Fruit fly (Drosophila melanogaster) whole organism, embryonic: Measurements from ENCODE around the gene Hpd.

Source experiments
- B-H2 ChIP-seq: fragments of 200-800 bp; sonication (Bioruptor generic); optimal IDR thresholded peaks from 2 replicates; lab custom pipeline; 2018; ENCODE audit warnings: missing biosample characterization, mild to moderate bottlenecking, missing genetic modification characterization
- Bgb ChIP-seq: fragments of 200-800 bp; sonication (Bioruptor generic); IDR thresholded peaks from 2 replicates; pipeline ENCODE4 v1.3.6; 2022; ENCODE audit warnings: missing biosample characterization, missing genetic modification characterization; ENCODE audit not compliant: partially characterized antibody
- Bteb2 ChIP-seq: fragments of 200-800 bp; sonication (Bioruptor generic); optimal IDR thresholded peaks from 2 replicates; lab custom pipeline; 2016; ENCODE audit warnings: missing biosample characterization, missing genetic modification characterization
- CG10209 ChIP-seq: fragments of 200-800 bp; sonication (Bioruptor generic); optimal IDR thresholded peaks from 3 replicates; lab custom pipeline; 2017; ENCODE audit warnings: missing biosample characterization, mild to moderate bottlenecking, missing genetic modification characterization, missing genetic modification reagents
- CG10267 ChIP-seq: fragments of 200-800 bp; sonication (Bioruptor generic); optimal IDR thresholded peaks from 2 replicates; lab custom pipeline; 2018; ENCODE audit warnings: missing biosample characterization, mild to moderate bottlenecking, missing genetic modification characterization, moderate library complexity
- CG10274 ChIP-seq: fragments of 200-800 bp; sonication (Bioruptor generic); optimal IDR thresholded peaks from 3 replicates; lab custom pipeline; 2017; ENCODE audit warnings: missing biosample characterization, mild to moderate bottlenecking, missing genetic modification characterization
- CG10321 ChIP-seq: fragments of 200-800 bp; sonication (Bioruptor generic); IDR thresholded peaks from 2 replicates; pipeline ENCODE4 v1.3.6; 2022; ENCODE audit warnings: missing biosample characterization, missing genetic modification characterization
- CG11504 ChIP-seq: fragments of 200-800 bp; sonication (Bioruptor generic); optimal IDR thresholded peaks from 3 replicates; lab custom pipeline; 2019; ENCODE audit warnings: missing biosample characterization, mild to moderate bottlenecking, missing genetic modification characterization, moderate library complexity
- CG11560 ChIP-seq: fragments of 200-800 bp; sonication (Bioruptor generic); IDR thresholded peaks from 3 replicates; pipeline ENCODE4 v1.3.6; 2022; ENCODE audit warnings: missing biosample characterization, missing genetic modification characterization
- CG13287 ChIP-seq: fragments of 200-800 bp; sonication (Bioruptor generic); IDR thresholded peaks from 2 replicates; pipeline ENCODE4 v1.3.6; 2022; ENCODE audit warnings: missing biosample characterization, missing genetic modification characterization; ENCODE audit not compliant: partially characterized antibody
- CG14050 ChIP-seq: fragments of 200-800 bp; sonication (Bioruptor generic); IDR thresholded peaks from 3 replicates; pipeline ENCODE4 v1.3.6; 2022; ENCODE audit warnings: missing biosample characterization, missing genetic modification characterization
- CG14710 ChIP-seq: fragments of 200-800 bp; sonication (Bioruptor generic); optimal IDR thresholded peaks from 3 replicates; lab custom pipeline; 2019; ENCODE audit warnings: missing biosample characterization, mild to moderate bottlenecking, missing genetic modification characterization, moderate library complexity
- CG15269 ChIP-seq: fragments of 200-800 bp; sonication (Bioruptor generic); optimal IDR thresholded peaks from 2 replicates; lab custom pipeline; 2018; ENCODE audit warnings: missing biosample characterization, mild to moderate bottlenecking, missing genetic modification characterization, moderate library complexity
- CG1603 ChIP-seq: fragments of 200-800 bp; sonication (Bioruptor generic); optimal IDR thresholded peaks from 2 replicates; lab custom pipeline; 2019; ENCODE audit warnings: missing biosample characterization, mild to moderate bottlenecking, missing genetic modification characterization, moderate library complexity
- CG17186 ChIP-seq: fragments of 200-800 bp; sonication (Bioruptor generic); optimal IDR thresholded peaks from 3 replicates; lab custom pipeline; 2017; ENCODE audit warnings: missing biosample characterization, missing genetic modification reagents, missing genetic modification characterization
- CG18619 ChIP-seq: fragments of 200-800 bp; sonication (Bioruptor generic); optimal IDR thresholded peaks from 3 replicates; lab custom pipeline; 2017; ENCODE audit warnings: missing biosample characterization, mild to moderate bottlenecking, missing genetic modification characterization
- CG33557 ChIP-seq: fragments of 200-800 bp; sonication (Bioruptor generic); optimal IDR thresholded peaks from 2 replicates; lab custom pipeline; 2019; ENCODE audit warnings: missing biosample characterization, mild to moderate bottlenecking, missing genetic modification characterization, moderate library complexity
- CG34224 ChIP-seq: fragments of 200-800 bp; sonication (Bioruptor generic); IDR thresholded peaks from 3 replicates; pipeline ENCODE4 v1.3.6; 2022; ENCODE audit warnings: missing biosample characterization, missing genetic modification characterization; ENCODE audit not compliant: partially characterized antibody
- CG3995 ChIP-seq: fragments of 200-800 bp; sonication (Bioruptor generic); optimal IDR thresholded peaks from 3 replicates; lab custom pipeline; 2016; ENCODE audit warnings: missing biosample characterization, missing genetic modification characterization
- CG6654 ChIP-seq: fragments of 200-800 bp; sonication (Bioruptor generic); optimal IDR thresholded peaks from 2 replicates; lab custom pipeline; 2017; ENCODE audit warnings: missing biosample characterization, mild to moderate bottlenecking, missing genetic modification characterization
- CG8290 ChIP-seq, 3 experiments: fragments of 200-800 bp; sonication (Bioruptor generic); optimal IDR thresholded peaks; 2 replicates each; lab custom pipeline; 2016 to 2019; ENCODE audit warnings: missing biosample characterization in 3 of 3, missing genetic modification characterization in 3 of 3, mild to moderate bottlenecking in 2 of 3, moderate library complexity in 1 of 3
- CG9437 ChIP-seq: fragments of 200-800 bp; sonication (Bioruptor generic); optimal IDR thresholded peaks from 2 replicates; lab custom pipeline; 2018; ENCODE audit warnings: missing biosample characterization, mild to moderate bottlenecking, missing genetic modification characterization
- Deaf1 ChIP-seq: fragments of 200-800 bp; optimal IDR thresholded peaks from 3 replicates; lab custom pipeline; 2019; ENCODE audit warnings: missing biosample characterization, mild to moderate bottlenecking, missing genetic modification characterization, moderate library complexity
- Dll ChIP-seq: fragments of 200-800 bp; sonication (Bioruptor generic); IDR thresholded peaks from 4 replicates; pipeline ENCODE4 v1.3.6; 2022; ENCODE audit warnings: missing biosample characterization, missing genetic modification characterization; ENCODE audit not compliant: partially characterized antibody
- Doc2 ChIP-seq: fragments of 200-800 bp; sonication (Bioruptor generic); IDR thresholded peaks from 2 replicates; pipeline ENCODE4 v1.3.6; 2022; ENCODE audit warnings: missing biosample characterization, missing genetic modification characterization
- Doc3 ChIP-seq: fragments of 200-800 bp; sonication (Bioruptor generic); IDR thresholded peaks from 3 replicates; pipeline ENCODE4 v1.3.6; 2022; ENCODE audit warnings: missing biosample characterization, missing genetic modification characterization; ENCODE audit not compliant: partially characterized antibody
- Dref ChIP-seq: fragments of 200-800 bp; sonication (Bioruptor generic); IDR thresholded peaks from 2 replicates; pipeline ENCODE4 v1.3.6; 2022; ENCODE audit warnings: missing biosample characterization, missing genetic modification characterization
- E2f1 ChIP-seq: fragments of 200-800 bp; sonication (Bioruptor generic); IDR thresholded peaks from 2 replicates; pipeline ENCODE4 v1.3.6; 2022; ENCODE audit warnings: missing biosample characterization, missing genetic modification characterization
- Ets97D ChIP-seq: fragments of 200-800 bp; sonication (Bioruptor generic); optimal IDR thresholded peaks from 3 replicates; lab custom pipeline; 2016; ENCODE audit warnings: missing biosample characterization, missing genetic modification characterization
- HmgD ChIP-seq: fragments of 200-800 bp; sonication (Bioruptor generic); optimal IDR thresholded peaks from 3 replicates; lab custom pipeline; 2016; ENCODE audit warnings: missing biosample characterization, missing genetic modification characterization
- Med ChIP-seq: fragments of 200-800 bp; sonication (Bioruptor generic); peaks from one replicate; lab custom pipeline; 2016; ENCODE audit warnings: missing biosample characterization, missing genetic modification characterization, mild to moderate bottlenecking, inconsistent platforms, moderate library complexity
- Myb ChIP-seq: fragments of 200-800 bp; sonication (Bioruptor generic); optimal IDR thresholded peaks from 2 replicates; lab custom pipeline; 2016; ENCODE audit warnings: missing biosample characterization, missing genetic modification characterization
- NfI ChIP-seq: fragments of 200-800 bp; sonication (Bioruptor generic); optimal IDR thresholded peaks from 3 replicates; lab custom pipeline; 2018; ENCODE audit warnings: missing biosample characterization, mild to moderate bottlenecking, missing genetic modification characterization, moderate library complexity
- Opbp ChIP-seq: fragments of 200-800 bp; sonication (Bioruptor generic); IDR thresholded peaks from 3 replicates; pipeline ENCODE4 v1.3.6; 2022; ENCODE audit warnings: missing biosample characterization, missing genetic modification characterization; ENCODE audit not compliant: partially characterized antibody
- Optix ChIP-seq: fragments of 200-800 bp; sonication (Bioruptor generic); IDR thresholded peaks from 3 replicates; pipeline ENCODE4 v1.3.6; 2022; ENCODE audit warnings: missing biosample characterization, missing genetic modification characterization
- TFAM ChIP-seq: fragments of 200-800 bp; sonication (Bioruptor generic); optimal IDR thresholded peaks from 2 replicates; lab custom pipeline; 2017; ENCODE audit warnings: missing biosample characterization, missing genetic modification characterization, inconsistent platforms
- Vsx1 ChIP-seq: fragments of 200-800 bp; sonication (Bioruptor generic); optimal IDR thresholded peaks from 2 replicates; lab custom pipeline; 2017; ENCODE audit warnings: missing biosample characterization, mild to moderate bottlenecking, missing genetic modification characterization, missing genetic modification reagents
- bbx ChIP-seq: fragments of 200-800 bp; sonication (Bioruptor generic); IDR thresholded peaks from 2 replicates; pipeline ENCODE4 v1.3.6; 2022; ENCODE audit warnings: missing biosample characterization, missing genetic modification characterization; ENCODE audit not compliant: partially characterized antibody
- crp ChIP-seq, 2 experiments: fragments of 200-800 bp; sonication (Bioruptor generic); optimal IDR thresholded peaks; 2 replicates in 1 of 2; 3 replicates in 1 of 2; lab custom pipeline; 2017; ENCODE audit warnings: missing biosample characterization in 2 of 2, missing genetic modification characterization in 2 of 2, mild to moderate bottlenecking in 1 of 2, moderate library complexity in 1 of 2
- gfzf ChIP-seq: fragments of 200-800 bp; sonication (Bioruptor generic); optimal IDR thresholded peaks from 2 replicates; lab custom pipeline; 2016; ENCODE audit warnings: missing biosample characterization, mild to moderate bottlenecking, missing genetic modification characterization, moderate library complexity
- kah ChIP-seq: fragments of 200-800 bp; sonication (Bioruptor generic); optimal IDR thresholded peaks from 2 replicates; lab custom pipeline; 2018; ENCODE audit warnings: missing biosample characterization, mild to moderate bottlenecking, missing genetic modification characterization
- kay ChIP-seq: fragments of 200-800 bp; sonication (Bioruptor generic); optimal IDR thresholded peaks from 2 replicates; lab custom pipeline; 2016; ENCODE audit warnings: missing biosample characterization, missing genetic modification characterization
- ken ChIP-seq: fragments of 200-800 bp; sonication (Bioruptor generic); IDR thresholded peaks from 3 replicates; pipeline ENCODE4 v1.3.6; 2022; ENCODE audit warnings: missing biosample characterization, missing genetic modification characterization
- lbe ChIP-seq: fragments of 200-800 bp; sonication (Bioruptor generic); optimal IDR thresholded peaks from 2 replicates; lab custom pipeline; 2016; ENCODE audit warnings: missing biosample characterization, mild to moderate bottlenecking, missing genetic modification characterization
- pzg ChIP-seq: fragments of 200-800 bp; sonication (Bioruptor generic); optimal IDR thresholded peaks from 3 replicates; lab custom pipeline; 2018; ENCODE audit warnings: missing biosample characterization, mild to moderate bottlenecking, missing genetic modification characterization, moderate library complexity
- stc ChIP-seq: fragments of 200-800 bp; sonication (Bioruptor generic); IDR thresholded peaks from 2 replicates; pipeline ENCODE4 v1.3.6; 2022; ENCODE audit warnings: missing biosample characterization, missing genetic modification characterization
- stwl ChIP-seq: fragments of 200-800 bp; sonication (Bioruptor generic); optimal IDR thresholded peaks from 3 replicates; lab custom pipeline; 2018; ENCODE audit warnings: missing biosample characterization, mild to moderate bottlenecking, missing genetic modification characterization, moderate library complexity
- trem ChIP-seq: fragments of 200-800 bp; optimal IDR thresholded peaks from 3 replicates; lab custom pipeline; 2019; ENCODE audit warnings: missing biosample characterization, mild to moderate bottlenecking, missing genetic modification characterization, moderate library complexity
- vfl ChIP-seq: fragments of 200-800 bp; sonication (Bioruptor generic); optimal IDR thresholded peaks from 2 replicates; lab custom pipeline; 2016; ENCODE audit warnings: missing biosample characterization, missing genetic modification characterization

Gene Hpd

DNA sequence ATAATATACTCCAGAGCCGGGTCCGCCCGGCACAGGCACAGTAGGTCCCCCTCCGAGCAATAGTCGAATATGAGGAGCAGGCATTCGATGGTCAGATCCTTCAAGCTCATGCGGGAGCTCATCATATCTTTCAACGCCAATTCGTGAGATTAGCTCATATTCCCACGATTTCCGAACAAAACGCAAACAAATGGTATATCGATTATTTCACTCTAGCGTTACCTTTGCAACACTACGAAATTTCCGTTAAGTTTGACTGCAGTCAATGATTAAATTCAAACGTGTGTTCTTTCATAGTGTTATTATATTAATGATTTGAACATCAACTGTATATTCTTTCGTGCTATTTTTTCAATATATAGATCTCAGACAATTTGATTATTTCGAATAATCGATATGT is 46.3 kb downstream of the Hpd start, which contains the start of gene CG33969:
Gene CG33969 (minus strand): TSS at position 197 of the 400 bp plus-strand sequence.
- TF ChIP-seq lbe (GFP tag; lab: Kevin White, UChicago): peak; percentile 21
- TF ChIP-seq B-H2 (GFP tag; lab: Kevin White, UChicago): peak; percentile 12
- no peak for TF ChIP-seq CG15269 (tag; lab: Kevin White, UChicago)
- TF ChIP-seq CG14710 (tag; lab: Kevin White, UChicago): peak; percentile 21
- no peak for TF ChIP-seq CG14050
- peak; percentile 29 for TF ChIP-seq CG11504 (tag; lab: Kevin White, UChicago)
- peak; percentile 47 for TF ChIP-seq pzg
- peak in 1 of 2 experiments; percentile 35 for TF ChIP-seq crp (GFP tag; optimal IDR thresholded peaks at IDR 0.05; lab: Kevin White, UChicago)
- no peak for TF ChIP-seq Doc2 (GFP tag; lab: Robert Waterston, UW)
- TF ChIP-seq kay (GFP tag; lab: Kevin White, UChicago): no peak
- TF ChIP-seq CG33557 (GFP tag; lab: Kevin White, UChicago): no peak
- no peak for TF ChIP-seq CG18619 (GFP tag; lab: Kevin White, UChicago)
- TF ChIP-seq kah: no peak
- TF ChIP-seq Vsx1 (GFP tag; lab: Kevin White, UChicago): peak; percentile 20
- no peak for TF ChIP-seq CG11560 (tag; lab: Robert Waterston, UW)
- no peak for TF ChIP-seq E2f1 (GFP tag; lab: Robert Waterston, UW)
- TF ChIP-seq ken (GFP tag; lab: Robert Waterston, UW): no peak
- peak; percentile 58 for TF ChIP-seq CG13287 (GFP tag; lab: Robert Waterston, UW)
- no peak for TF ChIP-seq CG6654 (GFP tag; lab: Kevin White, UChicago)
- TF ChIP-seq CG10267 (tag; lab: Kevin White, UChicago): peak; percentile 94
- TF ChIP-seq TFAM: no peak
- TF ChIP-seq CG1603 (tag; lab: Kevin White, UChicago): peak; percentile 66
- TF ChIP-seq trem (tag; lab: Kevin White, UChicago): peak; percentile 33
- peak; percentile 39; the same call in 1 of the 4 replicates for TF ChIP-seq Dll
- TF ChIP-seq vfl (GFP tag; lab: Kevin White, UChicago): no peak
- no peak for TF ChIP-seq CG10274
- no peak for TF ChIP-seq stc (GFP tag; lab: Robert Waterston, UW)
- TF ChIP-seq Opbp: no peak; the same call in 2 of the 3 replicates
- TF ChIP-seq Med (GFP tag; lab: Kevin White, UChicago): peak; percentile 65
- TF ChIP-seq Bgb (GFP tag; lab: Robert Waterston, UW): peak; percentile 6; the same call in 1 of the 2 replicates
- peak; percentile 87 for TF ChIP-seq stwl
- peak; percentile 44; the same call in 1 of the 2 replicates for TF ChIP-seq bbx (GFP tag; lab: Robert Waterston, UW)
- no peak for TF ChIP-seq Doc3 (GFP tag; lab: Robert Waterston, UW)
- peak; percentile 11 for TF ChIP-seq Deaf1 (tag; lab: Kevin White, UChicago)
- TF ChIP-seq CG8290 (GFP tag; optimal IDR thresholded peaks at IDR 0.05; lab: Kevin White, UChicago): no peak
- peak in 1 of 2 experiments; percentile 40 for TF ChIP-seq CG8290 (tag; optimal IDR thresholded peaks at IDR 0.05; lab: Kevin White, UChicago)
- no peak for TF ChIP-seq CG10321 (GFP tag; lab: Robert Waterston, UW)
- TF ChIP-seq CG9437 (GFP tag; lab: Kevin White, UChicago): peak; percentile 58
- TF ChIP-seq NfI (GFP tag; lab: Kevin White, UChicago): no peak
- no peak for TF ChIP-seq CG10209 (GFP tag; lab: Kevin White, UChicago)
- TF ChIP-seq CG17186: peak; percentile 62
- TF ChIP-seq Bteb2: no peak
- peak; percentile 37 for TF ChIP-seq Ets97D (GFP tag; lab: Kevin White, UChicago)
- peak; percentile 49; the same call in 1 of the 3 replicates for TF ChIP-seq CG34224
- TF ChIP-seq Optix (GFP tag; lab: Robert Waterston, UW): 0 out of 3 replicates have a peak, but pooled peaks have one; percentile 23
- TF ChIP-seq CG3995 (GFP tag; lab: Kevin White, UChicago): peak; percentile 5
- TF ChIP-seq Dref (GFP tag; lab: Robert Waterston, UW): peak; percentile 64
- peak; percentile 29 for TF ChIP-seq gfzf
- TF ChIP-seq HmgD (GFP tag; lab: Kevin White, UChicago): no peak
- peak; percentile 96 for TF ChIP-seq Myb (GFP tag; lab: Kevin White, UChicago)
